Worm (Caenorhabditis elegans) whole organism, L4 larva: ENCODE data around the gene skr-7.
"Not testable (repeated sequence)": the region's sequence is repeated elsewhere in the genome, so short reads cannot be mapped to it uniquely, and the experiment has no call there.

Experiments used
- F26F4.8 ChIP-seq: fragments of 200-800 bp; sonication (Bioruptor generic); conservative IDR thresholded peaks from 2 replicates; pipeline ENCODE4 v1.3.6; 2022; ENCODE audit warnings: missing genetic modification characterization, missing compliant biosample characterization
- aha-1 ChIP-seq: fragments of 150-350 bp; peaks from one replicate; lab custom pipeline; 2014; ENCODE audit warnings: missing biosample characterization, missing genetic modification characterization
- ceh-62 ChIP-seq: sonication (generic microtip); optimal IDR thresholded peaks from 2 replicates; lab custom pipeline; 2017; ENCODE audit warnings: missing biosample characterization, missing genetic modification characterization
- daf-8 ChIP-seq: fragments of 200-800 bp; sonication (Bioruptor generic); IDR thresholded peaks from 2 replicates; pipeline ENCODE4 v1.3.6; 2022; ENCODE audit warnings: missing genetic modification characterization, missing compliant biosample characterization
- dmd-8 ChIP-seq: fragments of 200-800 bp; sonication (Bioruptor generic); IDR thresholded peaks from 2 replicates; pipeline ENCODE4 v1.3.6; 2022; ENCODE audit warnings: missing genetic modification characterization, missing compliant biosample characterization
- egl-27 ChIP-seq: sonication (generic microtip); optimal IDR thresholded peaks from 3 replicates; lab custom pipeline; 2017; ENCODE audit warnings: missing biosample characterization, missing genetic modification reagents, missing genetic modification characterization
- gei-8 ChIP-seq: fragments of 200-800 bp; sonication (Bioruptor generic); optimal IDR thresholded peaks from 2 replicates; lab custom pipeline; 2018; ENCODE audit warnings: mild to moderate bottlenecking, missing genetic modification characterization, missing compliant biosample characterization
- hmg-1.1 ChIP-seq: fragments of 200-800 bp; sonication (Bioruptor generic); IDR thresholded peaks from 2 replicates; pipeline ENCODE4 v1.3.6; 2022; ENCODE audit warnings: missing genetic modification reagents, missing genetic modification characterization, missing compliant biosample characterization
- jun-1 ChIP-seq: fragments of 150-350 bp; optimal IDR thresholded peaks from 2 replicates; lab custom pipeline; 2014; ENCODE audit warnings: missing biosample characterization, missing genetic modification reagents, missing genetic modification characterization
- lim-7 ChIP-seq: fragments of 200-800 bp; sonication (Bioruptor generic); IDR thresholded peaks from 2 replicates; pipeline ENCODE4 v1.3.6; 2022; ENCODE audit warnings: missing genetic modification characterization, missing compliant biosample characterization
- lin-38 ChIP-seq: fragments of 200-800 bp; sonication (Bioruptor generic); IDR thresholded peaks from 2 replicates; pipeline ENCODE4 v1.3.6; 2022; ENCODE audit warnings: missing genetic modification reagents, missing genetic modification characterization, missing compliant biosample characterization
- lin-39 ChIP-seq: fragments of 150-350 bp; optimal IDR thresholded peaks from 2 replicates; lab custom pipeline; 2014; ENCODE audit warnings: missing biosample characterization, missing genetic modification reagents, missing genetic modification characterization
- lir-3 ChIP-seq: sonication (generic microtip); optimal IDR thresholded peaks from 2 replicates; lab custom pipeline; 2016; ENCODE audit warnings: mild to moderate bottlenecking, missing genetic modification characterization, missing compliant biosample characterization
- madf-5 ChIP-seq, 2 experiments: fragments of 200-800 bp; sonication (Bioruptor generic); IDR thresholded peaks; 2 replicates each; pipeline ENCODE4 v1.3.6; 2022; ENCODE audit warnings: missing compliant biosample characterization in 2 of 2, missing genetic modification characterization in 2 of 2
- madf-9 ChIP-seq: fragments of 200-800 bp; sonication (Bioruptor generic); conservative IDR thresholded peaks from 2 replicates; pipeline ENCODE4 v1.3.6; 2022; ENCODE audit warnings: missing genetic modification reagents, missing genetic modification characterization, missing compliant biosample characterization
- mdt-29 ChIP-seq: fragments of 200-800 bp; sonication (Bioruptor generic); IDR thresholded peaks from 2 replicates; pipeline ENCODE4 v1.3.6; 2022; ENCODE audit warnings: missing genetic modification reagents, missing genetic modification characterization, missing compliant biosample characterization
- nhr-25 ChIP-seq: sonication (generic microtip); optimal IDR thresholded peaks from 2 replicates; lab custom pipeline; 2017; ENCODE audit warnings: missing genetic modification characterization, mild to moderate bottlenecking, missing compliant biosample characterization, antibody characterized with exemption, moderate library complexity, borderline replicate concordance; ENCODE audit not compliant: insufficient read depth
- nhr-48 ChIP-seq: sonication (generic microtip); optimal IDR thresholded peaks from 2 replicates; lab custom pipeline; 2016; ENCODE audit warnings: mild to moderate bottlenecking, missing genetic modification characterization, missing compliant biosample characterization
- nhr-6 ChIP-seq: fragments of 150-350 bp; optimal IDR thresholded peaks from 2 replicates; lab custom pipeline; 2014; ENCODE audit warnings: missing biosample characterization, missing genetic modification characterization
- pha-4 ChIP-seq, 2 experiments: fragments of 150-350 bp in 1 of 2; fragments of 200-800 bp in 1 of 2; sonication (Bioruptor generic) in 1 of 2; IDR thresholded peaks in 1 of 2; optimal IDR thresholded peaks in 1 of 2; 2 replicates each; pipeline versions ENCODE4 v1.3.6 to Lab custom; 2014 to 2022; ENCODE audit warnings: missing genetic modification characterization in 2 of 2, missing genetic modification reagents in 2 of 2, missing biosample characterization in 1 of 2, missing compliant biosample characterization in 1 of 2
- rbr-2 ChIP-seq: sonication (generic microtip); optimal IDR thresholded peaks from 2 replicates; lab custom pipeline; 2016; ENCODE audit warnings: missing genotype, missing genetic modification characterization, missing compliant biosample characterization
- saeg-2 ChIP-seq: fragments of 200-800 bp; sonication (Bioruptor generic); IDR thresholded peaks from 2 replicates; pipeline ENCODE4 v1.3.6; 2022; ENCODE audit warnings: missing genetic modification reagents, missing genetic modification characterization, missing compliant biosample characterization
- set-16 ChIP-seq: fragments of 200-800 bp; sonication (Bioruptor generic); IDR thresholded peaks from 2 replicates; pipeline ENCODE4 v1.3.6; 2022; ENCODE audit warnings: missing genetic modification reagents, missing genetic modification characterization, missing compliant biosample characterization
- unc-130 ChIP-seq: sonication (generic microtip); optimal IDR thresholded peaks from 2 replicates; lab custom pipeline; 2016; ENCODE audit warnings: missing genetic modification reagents, missing genetic modification characterization, missing compliant biosample characterization
- unc-39 ChIP-seq: sonication (generic microtip); optimal IDR thresholded peaks from 2 replicates; lab custom pipeline; 2017; ENCODE audit warnings: missing biosample characterization, missing genetic modification characterization
- unc-62 ChIP-seq, 3 experiments: fragments of 150-350 bp in 1 of 3; sonication (generic microtip); optimal IDR thresholded peaks in 2 of 3; peaks in 1 of 3; 1 replicate in 1 of 3; 2 replicates in 2 of 3; lab custom pipeline; 2014 to 2017; ENCODE audit warnings: missing biosample characterization in 3 of 3, missing genetic modification characterization in 3 of 3, missing genetic modification reagents in 3 of 3, missing genotype in 1 of 3
- zfp-2 ChIP-seq: sonication (generic microtip); optimal IDR thresholded peaks from 2 replicates; lab custom pipeline; 2016; ENCODE audit warnings: mild to moderate bottlenecking, missing genetic modification characterization, missing compliant biosample characterization
- zip-11 ChIP-seq: fragments of 200-800 bp; sonication (Bioruptor generic); IDR thresholded peaks from 2 replicates; pipeline ENCODE4 v1.3.6; 2022; ENCODE audit warnings: missing genetic modification characterization, missing compliant biosample characterization
- ztf-7 ChIP-seq: fragments of 150-350 bp; optimal IDR thresholded peaks from 2 replicates; lab custom pipeline; 2014; ENCODE audit warnings: missing biosample characterization, missing genetic modification characterization

skr-7 gene

ce11 chrV:4423087-4423486 is 860 bp downstream of the skr-7 start:
- TF ChIP-seq set-16 (GFP tag; lab: Robert Waterston, UW): peak; percentile 63; the same call in 1 of the 2 replicates
- TF ChIP-seq nhr-6: no peak
- no peak for TF ChIP-seq unc-130

DNA sequence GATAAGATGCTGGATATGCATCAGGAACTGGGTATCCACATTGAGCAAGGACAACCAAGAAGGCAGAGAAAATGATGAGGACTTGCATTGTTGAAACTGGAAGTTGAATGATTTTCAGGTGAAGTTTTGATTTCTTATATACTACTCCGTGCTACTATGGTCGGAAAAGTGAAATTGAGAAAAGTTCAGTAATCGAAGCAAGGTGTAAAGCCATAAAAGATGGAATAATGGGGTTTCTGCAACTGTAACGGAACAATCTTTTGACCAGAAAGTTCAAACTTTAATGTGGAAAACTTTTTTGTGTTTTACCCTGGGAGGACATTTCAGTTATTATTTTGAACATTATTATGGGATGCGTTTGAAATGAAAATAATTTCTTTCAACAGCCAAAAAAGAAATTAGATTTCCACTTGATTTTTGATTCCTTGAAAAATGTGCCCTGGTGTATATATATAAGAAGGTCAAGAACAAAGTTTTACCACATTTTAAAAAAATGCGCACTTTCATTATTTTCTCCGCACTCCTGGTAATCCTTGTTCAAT is 1.7 kb downstream of the skr-7 start, which contains the start of the genes Y47D7A.9 and Y47D7A.19:
Gene Y47D7A.9, minus strand, starts transcription at position 101 of the 542 bp plus-strand sequence.
Gene Y47D7A.19, plus strand, starts transcription at position 492 of the 542 bp plus-strand sequence.
- TF ChIP-seq jun-1 (tag; lab: Kevin White, UChicago) (no peak), pha-4 (GFP tag; IDR thresholded peaks at IDR 0.05; lab: Robert Waterston, UW) (no peak), pha-4 (tag; optimal IDR thresholded peaks at IDR 0.05; lab: Kevin White, UChicago) (no peak), daf-8 (GFP tag; lab: Robert Waterston, UW) (no peak), ceh-62 (no peak), lim-7 (no peak), saeg-2 (GFP tag; lab: Robert Waterston, UW) (no peak), gei-8 (GFP tag; lab: Kevin White, UChicago) (no peak)

DNA sequence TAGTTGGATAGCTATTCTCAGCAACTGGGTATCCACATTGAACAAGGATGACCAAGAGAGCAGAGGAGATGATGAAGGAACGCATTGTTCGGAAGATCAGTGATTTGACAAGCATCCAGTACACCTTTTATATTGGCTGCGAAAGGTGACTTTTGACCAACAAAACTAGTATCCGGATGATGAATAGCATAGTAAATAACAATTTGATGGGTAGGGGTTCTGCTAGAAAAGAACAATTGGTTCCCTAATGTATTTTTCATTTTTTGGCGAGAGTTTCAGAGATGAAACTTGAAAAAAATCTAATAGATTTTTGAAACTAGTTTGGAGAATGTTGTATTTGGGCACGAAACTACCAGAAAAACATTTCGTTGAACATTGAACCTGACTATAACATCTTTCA is 6.0 kb downstream of the skr-7 start, which contains the start of gene Y47D7A.11:
Gene Y47D7A.11, minus strand, starts transcription at position 101 of the 400 bp plus-strand sequence.
- TF ChIP-seq unc-62 (GFP tag; optimal IDR thresholded peaks at IDR 0.05 in 1 of 2; lab: Kevin White, UChicago) (peak in 1 of 2 experiments; percentile 28), unc-62 (tag; optimal IDR thresholded peaks at IDR 0.05; lab: Kevin White, UChicago) (no peak), madf-5 (GFP tag; IDR thresholded peaks at IDR 0.05; lab: Robert Waterston, UW) (no peak)

- no peak for TF ChIP-seq rbr-2 (tag; lab: Kevin White, UChicago)
- TF ChIP-seq zip-11 (GFP tag; lab: Robert Waterston, UW): no peak
- no peak for TF ChIP-seq unc-39 (tag; lab: Kevin White, UChicago)
- TF ChIP-seq jun-1 (tag; lab: Kevin White, UChicago): no peak
- TF ChIP-seq lir-3: no peak
- no peak for TF ChIP-seq dmd-8
- no peak for TF ChIP-seq gei-8 (GFP tag; lab: Kevin White, UChicago)
Observed at ce11 chrV:4429576-4429975, 7.3 kb downstream of the skr-7 start, which contains the start of gene Y47D7A.12. Gene Y47D7A.12 (minus strand): TSS chrV:4429676.

DNA sequence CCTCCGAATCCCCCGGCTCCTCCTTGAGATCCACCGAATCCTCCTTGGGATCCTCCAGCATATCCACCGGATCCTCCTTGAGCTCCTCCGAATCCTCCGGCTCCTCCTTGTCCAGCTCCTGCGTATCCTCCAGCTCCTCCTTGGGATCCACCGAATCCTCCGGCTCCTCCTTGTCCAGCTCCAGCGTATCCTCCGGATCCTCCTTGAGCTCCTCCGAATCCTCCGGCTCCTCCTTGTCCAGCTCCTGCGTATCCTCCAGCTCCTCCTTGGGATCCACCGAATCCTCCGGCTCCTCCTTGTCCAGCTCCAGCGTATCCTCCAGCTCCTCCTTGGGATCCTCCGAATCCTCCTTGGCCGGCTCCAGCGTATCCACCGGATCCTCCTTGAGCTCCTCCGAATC is 10.0 kb downstream of the skr-7 start:
- TF ChIP-seq unc-62 (GFP tag; optimal IDR thresholded peaks at IDR 0.05 in 1 of 2; lab: Kevin White, UChicago): peak in 1 of 2 experiments; percentile 22
- not testable (repeated sequence) for TF ChIP-seq unc-62 (tag; optimal IDR thresholded peaks at IDR 0.05; lab: Kevin White, UChicago)
- TF ChIP-seq set-16 (GFP tag; lab: Robert Waterston, UW): peak; percentile 46; the same call in 1 of the 2 replicates

DNA sequence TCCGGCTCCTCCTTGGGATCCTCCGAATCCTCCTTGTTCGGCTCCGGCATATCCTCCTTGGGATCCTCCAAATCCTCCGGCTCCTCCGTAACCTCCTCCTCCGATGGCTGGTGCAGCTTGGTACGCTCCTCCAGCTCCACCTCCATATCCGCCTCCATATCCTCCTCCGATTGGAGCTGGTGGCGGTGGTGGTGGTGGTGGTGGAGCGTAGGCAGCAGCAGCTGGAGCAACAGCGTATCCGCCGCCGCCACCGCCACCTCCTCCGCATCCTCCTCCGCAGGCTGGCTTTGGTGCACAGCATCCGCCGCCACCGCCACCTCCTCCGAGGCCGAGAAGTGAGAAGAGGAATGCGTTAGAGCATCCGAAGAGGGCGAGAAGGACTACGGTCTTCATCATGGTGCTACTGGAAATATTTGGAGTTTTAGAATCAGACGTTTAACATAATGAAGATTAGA is 10.6 kb downstream of the skr-7 start, which contains the start of gene Y47D7A.15:
Gene Y47D7A.15, minus strand, starts transcription at position 405 of the 455 bp plus-strand sequence.
- TF ChIP-seq aha-1 (tag; lab: Kevin White, UChicago): peak; percentile 82
- no peak for TF ChIP-seq hmg-1.1
- TF ChIP-seq dmd-8: 0 out of 2 replicates have a peak, but pooled peaks have one; percentile 45
- no peak for TF ChIP-seq saeg-2 (GFP tag; lab: Robert Waterston, UW)
- TF ChIP-seq set-16 (GFP tag; lab: Robert Waterston, UW): peak; percentile 96

- TF ChIP-seq aha-1 (tag; lab: Kevin White, UChicago): no peak
- no peak for TF ChIP-seq lin-39 (tag; lab: Kevin White, UChicago)
- TF ChIP-seq ztf-7 (tag; lab: Kevin White, UChicago): no peak
- 0 out of 2 replicates have a peak, but pooled peaks have one; percentile 17 for TF ChIP-seq lin-38 (GFP tag; lab: Robert Waterston, UW)
- TF ChIP-seq madf-9 (GFP tag; lab: Robert Waterston, UW): no peak
- no peak for TF ChIP-seq F26F4.8 (GFP tag; lab: Robert Waterston, UW)
- TF ChIP-seq mdt-29: no peak
- TF ChIP-seq zfp-2 (tag; lab: Kevin White, UChicago): no peak
- TF ChIP-seq nhr-25: no peak
- TF ChIP-seq set-16 (GFP tag; lab: Robert Waterston, UW): peak; percentile 96
- TF ChIP-seq egl-27 (tag; lab: Kevin White, UChicago): no peak
- TF ChIP-seq unc-130: no peak
- TF ChIP-seq nhr-48 (tag; lab: Kevin White, UChicago): no peak
- TF ChIP-seq ceh-62: no peak
- TF ChIP-seq, all 104 proteins: peak for 2
Observed at ce11 chrV:4435411-4435981, 13.3 kb downstream of the skr-7 start, which contains the start of gene Y47D7A.13. Gene Y47D7A.13 (minus strand): TSS chrV:4435927.
